Fruit fly (Drosophila melanogaster) whole organism, embryonic: ENCODE data around the gene Arp1.

Experiments used
- Atf-2 ChIP-seq: fragments of 200-800 bp; sonication (Bioruptor generic); optimal IDR thresholded peaks from 2 replicates; lab custom pipeline; 2016; ENCODE audit warnings: missing biosample characterization, missing genetic modification characterization
- Blimp-1 ChIP-seq: fragments of 200-800 bp; sonication (Bioruptor generic); optimal IDR thresholded peaks from 3 replicates; lab custom pipeline; 2018; ENCODE audit warnings: missing biosample characterization, missing genetic modification characterization, mild to moderate bottlenecking, moderate library complexity, missing genetic modification reagents
- CG10321 ChIP-seq: fragments of 200-800 bp; sonication (Bioruptor generic); IDR thresholded peaks from 2 replicates; pipeline ENCODE4 v1.3.6; 2022; ENCODE audit warnings: missing biosample characterization, missing genetic modification characterization
- CG10462 ChIP-seq: fragments of 200-800 bp; sonication (Bioruptor generic); optimal IDR thresholded peaks from 2 replicates; lab custom pipeline; 2016; ENCODE audit warnings: missing biosample characterization, missing genetic modification characterization
- CG10565 ChIP-seq: fragments of 200-800 bp; sonication (Bioruptor generic); optimal IDR thresholded peaks from 3 replicates; lab custom pipeline; 2016; ENCODE audit warnings: missing biosample characterization, mild to moderate bottlenecking, missing genetic modification characterization
- CG11085 ChIP-seq: fragments of 200-800 bp; sonication (Bioruptor generic); IDR thresholded peaks from 2 replicates; pipeline ENCODE4 v1.3.6; 2022; ENCODE audit warnings: missing biosample characterization, missing genetic modification characterization
- CG11247 ChIP-seq: fragments of 200-800 bp; sonication (Bioruptor generic); IDR thresholded peaks from 2 replicates; pipeline ENCODE4 v1.3.6; 2022; ENCODE audit warnings: missing biosample characterization, missing genetic modification characterization
- CG11696 ChIP-seq: fragments of 200-800 bp; sonication (Bioruptor generic); IDR thresholded peaks from 2 replicates; pipeline ENCODE4 v1.3.6; 2022; ENCODE audit warnings: missing biosample characterization, missing genetic modification characterization
- CG12659 ChIP-seq: fragments of 200-800 bp; sonication (Bioruptor generic); optimal IDR thresholded peaks from 3 replicates; lab custom pipeline; 2017; ENCODE audit warnings: mild to moderate bottlenecking, missing biosample characterization, missing genetic modification reagents, missing genetic modification characterization
- CG12769 ChIP-seq: fragments of 200-800 bp; sonication (Bioruptor generic); optimal IDR thresholded peaks from 2 replicates; lab custom pipeline; 2019; ENCODE audit warnings: missing biosample characterization, mild to moderate bottlenecking, missing genetic modification characterization, moderate library complexity
- CG13296 ChIP-seq: fragments of 200-800 bp; sonication (Bioruptor generic); optimal IDR thresholded peaks from 3 replicates; lab custom pipeline; 2018; ENCODE audit warnings: missing biosample characterization, mild to moderate bottlenecking, missing genetic modification characterization
- CG18599 ChIP-seq: fragments of 200-800 bp; sonication (Bioruptor generic); optimal IDR thresholded peaks from 3 replicates; lab custom pipeline; 2017; ENCODE audit warnings: missing biosample characterization, missing genetic modification characterization, mild to moderate bottlenecking, moderate library complexity, missing genetic modification reagents
- CG2678 ChIP-seq: fragments of 200-800 bp; sonication (Bioruptor generic); optimal IDR thresholded peaks from 3 replicates; lab custom pipeline; 2019; ENCODE audit warnings: missing biosample characterization, mild to moderate bottlenecking, missing genetic modification characterization, moderate library complexity
- CG32767 ChIP-seq: fragments of 200-800 bp; sonication (Bioruptor generic); IDR thresholded peaks from 2 replicates; pipeline ENCODE4 v1.3.6; 2022; ENCODE audit warnings: missing biosample characterization, missing genetic modification characterization
- CG34376 ChIP-seq: fragments of 200-800 bp; sonication (Bioruptor generic); optimal IDR thresholded peaks from 2 replicates; lab custom pipeline; 2018; ENCODE audit warnings: missing biosample characterization, mild to moderate bottlenecking, missing genetic modification characterization
- CG3726 ChIP-seq: fragments of 200-800 bp; sonication (Bioruptor generic); IDR thresholded peaks from 3 replicates; pipeline ENCODE4, ENCODE4 v1.3.6; 2022; ENCODE audit warnings: missing biosample characterization, missing genetic modification characterization
- CG3838 ChIP-seq: fragments of 200-800 bp; sonication (Bioruptor generic); optimal IDR thresholded peaks from 3 replicates; lab custom pipeline; 2016; ENCODE audit warnings: missing biosample characterization, missing genetic modification characterization
- CG4360 ChIP-seq: fragments of 200-800 bp; sonication (Bioruptor generic); IDR thresholded peaks from 2 replicates; pipeline ENCODE4 v1.3.6; 2022; ENCODE audit warnings: missing biosample characterization, missing genetic modification characterization
- CG6272 ChIP-seq: fragments of 200-800 bp; sonication (Bioruptor generic); IDR thresholded peaks from 2 replicates; pipeline ENCODE4 v1.3.6; 2022; ENCODE audit warnings: missing biosample characterization, missing genetic modification characterization
- CG6791 ChIP-seq: fragments of 200-800 bp; sonication (Bioruptor generic); IDR thresholded peaks from 3 replicates; pipeline ENCODE4 v1.3.6; 2022; ENCODE audit warnings: missing biosample characterization, missing genetic modification characterization; ENCODE audit not compliant: partially characterized antibody
- CG7745 ChIP-seq: fragments of 200-800 bp; sonication (Bioruptor generic); optimal IDR thresholded peaks from 2 replicates; lab custom pipeline; 2018; ENCODE audit warnings: missing biosample characterization, mild to moderate bottlenecking, missing genetic modification characterization, moderate library complexity
- CG8089 ChIP-seq: fragments of 200-800 bp; sonication (Bioruptor generic); optimal IDR thresholded peaks from 3 replicates; lab custom pipeline; 2016; ENCODE audit warnings: missing biosample characterization, missing genetic modification characterization
- CG8924 ChIP-seq: fragments of 200-800 bp; optimal IDR thresholded peaks from 3 replicates; lab custom pipeline; 2019; ENCODE audit warnings: missing biosample characterization, mild to moderate bottlenecking, missing genetic modification characterization, moderate library complexity
- Dbx ChIP-seq: fragments of 200-800 bp; sonication (Bioruptor generic); IDR thresholded peaks from 3 replicates; pipeline ENCODE4 v1.3.6; 2022; ENCODE audit warnings: missing biosample characterization, missing genetic modification characterization
- Fer1 ChIP-seq: fragments of 200-800 bp; sonication (Bioruptor generic); optimal IDR thresholded peaks from 2 replicates; lab custom pipeline; 2017; ENCODE audit warnings: missing biosample characterization, mild to moderate bottlenecking, missing genetic modification characterization
- Gsc ChIP-seq: fragments of 200-800 bp; sonication (Bioruptor generic); IDR thresholded peaks from 2 replicates; pipeline ENCODE4 v1.3.6; 2022; ENCODE audit warnings: missing biosample characterization, missing genetic modification characterization
- Hey ChIP-seq: fragments of 200-800 bp; sonication (Bioruptor generic); optimal IDR thresholded peaks from 3 replicates; lab custom pipeline; 2018; ENCODE audit warnings: missing biosample characterization, mild to moderate bottlenecking, missing genetic modification characterization
- MBD-R2 ChIP-seq: fragments of 200-800 bp; sonication (Bioruptor generic); IDR thresholded peaks from 2 replicates; pipeline ENCODE4 v1.3.6; 2022; ENCODE audit warnings: missing biosample characterization, missing genetic modification characterization
- Meics ChIP-seq: fragments of 200-800 bp; sonication (Bioruptor generic); optimal IDR thresholded peaks from 2 replicates; lab custom pipeline; 2017; ENCODE audit warnings: missing biosample characterization, mild to moderate bottlenecking, missing genetic modification characterization
- NK7.1 ChIP-seq: fragments of 200-800 bp; sonication (Bioruptor generic); optimal IDR thresholded peaks from 3 replicates; lab custom pipeline; 2016; ENCODE audit warnings: missing biosample characterization, missing genetic modification characterization
- Sox102F ChIP-seq: fragments of 200-800 bp; sonication (Bioruptor generic); optimal IDR thresholded peaks from 2 replicates; lab custom pipeline; 2018; ENCODE audit warnings: missing biosample characterization, mild to moderate bottlenecking, missing genetic modification characterization, moderate library complexity
- Tbp ChIP-seq: fragments of >200 bp; optimal IDR thresholded peaks from 2 replicates; lab custom pipeline; 2018; ENCODE audit warnings: missing biosample characterization, missing genetic modification characterization
- YL-1 ChIP-seq: fragments of 200-800 bp; sonication (Bioruptor generic); optimal IDR thresholded peaks from 3 replicates; lab custom pipeline; 2017; ENCODE audit warnings: missing biosample characterization, mild to moderate bottlenecking, missing genetic modification characterization
- bowl ChIP-seq: fragments of 200-800 bp; sonication (Bioruptor generic); IDR thresholded peaks from 2 replicates; pipeline ENCODE4 v1.3.6; 2022; ENCODE audit warnings: missing biosample characterization, missing genetic modification characterization
- cas ChIP-seq: fragments of 200-800 bp; sonication (Bioruptor generic); IDR thresholded peaks from 2 replicates; pipeline ENCODE4 v1.3.6; 2022; ENCODE audit warnings: missing biosample characterization, missing genetic modification characterization
- caup ChIP-seq: fragments of 200-800 bp; sonication (Bioruptor generic); optimal IDR thresholded peaks from 3 replicates; lab custom pipeline; 2017; ENCODE audit warnings: missing biosample characterization, mild to moderate bottlenecking, missing genetic modification characterization, moderate library complexity; ENCODE audit not compliant: severe bottlenecking
- chinmo ChIP-seq: fragments of 200-800 bp; sonication (Bioruptor generic); IDR thresholded peaks from 4 replicates; pipeline ENCODE4 v1.3.6; 2022; ENCODE audit warnings: missing biosample characterization, missing genetic modification characterization; ENCODE audit not compliant: partially characterized antibody
- ci ChIP-seq: fragments of 200-800 bp; sonication (Bioruptor generic); IDR thresholded peaks from 3 replicates; pipeline ENCODE4 v1.3.6; 2022; ENCODE audit warnings: missing biosample characterization, missing genetic modification characterization
- dm ChIP-seq: fragments of 200-800 bp; sonication (Bioruptor generic); optimal IDR thresholded peaks from 3 replicates; lab custom pipeline; 2016; ENCODE audit warnings: missing biosample characterization, missing genetic modification characterization
- eve ChIP-seq, 2 experiments: fragments of >200 bp; optimal IDR thresholded peaks; 2 replicates each; lab custom pipeline; 2017; ENCODE audit warnings: missing biosample characterization in 2 of 2, missing genetic modification characterization in 2 of 2
- fd96Cb ChIP-seq: fragments of 200-800 bp; sonication (Bioruptor generic); optimal IDR thresholded peaks from 2 replicates; lab custom pipeline; 2018; ENCODE audit warnings: missing biosample characterization, mild to moderate bottlenecking, missing genetic modification characterization, moderate library complexity
- insv ChIP-seq, 2 experiments: fragments of 200-800 bp; sonication (Bioruptor generic); optimal IDR thresholded peaks; 3 replicates each; lab custom pipeline; 2016 to 2018; ENCODE audit warnings: missing biosample characterization in 2 of 2, missing genetic modification characterization in 2 of 2
- kni ChIP-seq: fragments of 200-800 bp; sonication (Bioruptor generic); optimal IDR thresholded peaks from 3 replicates; lab custom pipeline; 2017; ENCODE audit warnings: mild to moderate bottlenecking, missing biosample characterization, missing genetic modification reagents, missing genetic modification characterization
- nmo ChIP-seq: fragments of 200-800 bp; sonication (Bioruptor generic); optimal IDR thresholded peaks from 2 replicates; lab custom pipeline; 2018; ENCODE audit warnings: missing biosample characterization, mild to moderate bottlenecking, missing genetic modification characterization, moderate library complexity
- p53 ChIP-seq: fragments of 200-800 bp; sonication (Bioruptor generic); optimal IDR thresholded peaks from 2 replicates; lab custom pipeline; 2016; ENCODE audit warnings: missing biosample characterization, missing genetic modification characterization
- ranshi ChIP-seq: fragments of 200-800 bp; sonication (Bioruptor generic); IDR thresholded peaks from 2 replicates; pipeline ENCODE4 v1.3.6; 2022; ENCODE audit warnings: missing biosample characterization, missing genetic modification characterization
- ro ChIP-seq: fragments of 200-800 bp; sonication (Bioruptor generic); IDR thresholded peaks from 2 replicates; pipeline ENCODE4 v1.3.6; 2022; ENCODE audit warnings: missing biosample characterization, missing genetic modification characterization
- sd ChIP-seq: fragments of 200-800 bp; sonication (Bioruptor generic); optimal IDR thresholded peaks from 3 replicates; lab custom pipeline; 2018; ENCODE audit warnings: missing biosample characterization, mild to moderate bottlenecking, missing genetic modification characterization, moderate library complexity
- sens ChIP-seq: fragments of 200-800 bp; sonication (Bioruptor generic); peaks from one replicate; lab custom pipeline; 2016; ENCODE audit warnings: missing biosample characterization, missing genetic modification characterization
- slp2 ChIP-seq: fragments of 200-800 bp; sonication (Bioruptor generic); optimal IDR thresholded peaks from 2 replicates; lab custom pipeline; 2016; ENCODE audit warnings: missing biosample characterization, missing genetic modification characterization
- sqz ChIP-seq: fragments of 200-800 bp; sonication (Bioruptor generic); optimal IDR thresholded peaks from 3 replicates; lab custom pipeline; 2018; ENCODE audit warnings: missing biosample characterization, mild to moderate bottlenecking, missing genetic modification characterization
- tio ChIP-seq: fragments of 200-800 bp; sonication (Bioruptor generic); optimal IDR thresholded peaks from 2 replicates; lab custom pipeline; 2017; ENCODE audit warnings: missing biosample characterization, missing genetic modification characterization, inconsistent platforms

Gene Arp1

dm6 chr3R:12716251-12716650 is 24.7 kb downstream of the Arp1 start (continued):
- peak; percentile 70 for TF ChIP-seq CG34376 (GFP tag; lab: Kevin White, UChicago)
- TF ChIP-seq Atf-2: no peak
- TF ChIP-seq cas: no peak
- TF ChIP-seq sens (GFP tag; lab: Kevin White, UChicago): peak; percentile 47
- no peak for TF ChIP-seq sqz (GFP tag; lab: Kevin White, UChicago)
- TF ChIP-seq tio: no peak
- TF ChIP-seq CG3726 (GFP tag; lab: Robert Waterston, UW): no peak
- TF ChIP-seq ranshi: no peak
- TF ChIP-seq dm: no peak
- no peak for TF ChIP-seq CG6272
- TF ChIP-seq CG10321: no peak
- TF ChIP-seq fd96Cb (tag; lab: Kevin White, UChicago): no peak
- no peak for TF ChIP-seq slp2 (GFP tag; lab: Kevin White, UChicago)
- no peak for TF ChIP-seq CG10462 (GFP tag; lab: Kevin White, UChicago)
- TF ChIP-seq CG3838 (GFP tag; lab: Kevin White, UChicago): peak; percentile 8
- no peak for TF ChIP-seq ro (GFP tag; lab: Robert Waterston, UW)
- no peak for TF ChIP-seq eve (GFP tag; optimal IDR thresholded peaks at IDR 0.05; lab: Kevin White, UChicago)
- TF ChIP-seq insv (GFP tag; optimal IDR thresholded peaks at IDR 0.05; lab: Kevin White, UChicago): no peak
- TF ChIP-seq kni (GFP tag; lab: Kevin White, UChicago): no peak
- no peak for TF ChIP-seq CG4360 (GFP tag; lab: Robert Waterston, UW)
- no peak for TF ChIP-seq Hey (tag; lab: Kevin White, UChicago)
- TF ChIP-seq Sox102F (GFP tag; lab: Kevin White, UChicago): no peak
- no peak for TF ChIP-seq Tbp
- TF ChIP-seq ci (GFP tag; lab: Robert Waterston, UW): no peak
- TF ChIP-seq p53: no peak
- TF ChIP-seq CG8924 (tag; lab: Kevin White, UChicago): no peak
- TF ChIP-seq CG18599: no peak
- TF ChIP-seq CG10565 (GFP tag; lab: Kevin White, UChicago): no peak
- no peak for TF ChIP-seq Gsc
- TF ChIP-seq CG13296: peak; percentile 74
- TF ChIP-seq CG7745 (tag; lab: Kevin White, UChicago): no peak
- TF ChIP-seq CG12659 (GFP tag; lab: Kevin White, UChicago): peak; percentile 7
- TF ChIP-seq CG11085: no peak
- TF ChIP-seq CG2678 (tag; lab: Kevin White, UChicago): peak; percentile 55
- no peak for TF ChIP-seq Dbx (GFP tag; lab: Robert Waterston, UW)
- no peak for TF ChIP-seq MBD-R2 (GFP tag; lab: Robert Waterston, UW)
- TF ChIP-seq Meics (GFP tag; lab: Kevin White, UChicago): peak; percentile 7
- TF ChIP-seq CG11247 (GFP tag; lab: Robert Waterston, UW): no peak
- no peak for TF ChIP-seq nmo (GFP tag; lab: Kevin White, UChicago)
- TF ChIP-seq Fer1 (GFP tag; lab: Kevin White, UChicago): peak; percentile 25
- no peak for TF ChIP-seq CG8089
- peak; percentile 22 for TF ChIP-seq sd (tag; lab: Kevin White, UChicago)
- TF ChIP-seq caup (GFP tag; lab: Kevin White, UChicago): peak; percentile 35
- no peak for TF ChIP-seq CG11696 (GFP tag; lab: Robert Waterston, UW)
- TF ChIP-seq CG32767 (GFP tag; lab: Robert Waterston, UW): no peak
- peak; percentile 28 for TF ChIP-seq Blimp-1
- TF ChIP-seq chinmo (GFP tag; lab: Robert Waterston, UW): no peak
- TF ChIP-seq CG12769 (tag; lab: Kevin White, UChicago): peak; percentile 47
- no peak for TF ChIP-seq YL-1 (GFP tag; lab: Kevin White, UChicago)
- TF ChIP-seq bowl (GFP tag; lab: Robert Waterston, UW): no peak
- no peak for TF ChIP-seq NK7.1 (GFP tag; lab: Kevin White, UChicago)
- TF ChIP-seq CG6791 (GFP tag; lab: Robert Waterston, UW): no peak
